Worm (Caenorhabditis elegans) whole organism, L4/young adult: ENCODE results near the gene clec-10.

Source experiments
- W03F9.2 ChIP-seq: fragments of 150-350 bp; optimal IDR thresholded peaks from 2 replicates; lab custom pipeline; 2014; ENCODE audit warnings: missing biosample characterization, missing genetic modification characterization
- dao-5 ChIP-seq: sonication (generic microtip); optimal IDR thresholded peaks from 2 replicates; lab custom pipeline; 2016; ENCODE audit warnings: missing genotype, missing genetic modification characterization, moderate library complexity, missing compliant biosample characterization
- him-1 ChIP-seq: sonication (generic microtip); optimal IDR thresholded peaks from 2 replicates; lab custom pipeline; 2016; ENCODE audit warnings: missing genotype, missing genetic modification reagents, missing genetic modification characterization, missing compliant biosample characterization

DNA sequence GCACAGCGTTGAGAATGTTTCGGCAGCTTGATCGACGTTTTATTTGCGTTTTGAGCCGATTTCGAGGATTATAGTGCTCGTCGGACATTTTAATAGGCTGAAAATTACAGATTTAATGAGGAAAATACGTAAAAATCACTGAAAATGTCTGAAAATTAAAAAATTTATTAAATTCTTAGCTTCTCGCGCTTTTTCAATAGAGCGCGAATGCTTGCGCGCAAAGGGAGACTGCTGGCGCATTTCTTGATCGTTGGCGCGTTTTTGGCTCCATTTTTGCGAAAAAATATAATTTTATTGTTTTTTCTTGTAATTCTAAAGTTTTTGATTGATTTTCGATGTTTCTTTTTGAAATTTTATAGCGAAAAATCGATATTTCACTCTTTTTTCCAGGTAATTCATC lies 8.4 kb downstream of the clec-10 start, which contains the start of the genes dnsn-1 and C24H12.4:
- peak; percentile 62 for TF ChIP-seq him-1
- peak; percentile 92 for TF ChIP-seq W03F9.2 (tag; lab: Kevin White, UChicago)
- TF ChIP-seq dao-5 (tag; lab: Kevin White, UChicago): no peak
